Worm (Caenorhabditis elegans) whole organism, early embryonic: ENCODE results near the gene spi-1.

Source experiments
- ama-1 ChIP-seq: fragments of 150-350 bp; optimal IDR thresholded peaks from 2 replicates; lab custom pipeline; 2014
- flt-1 ChIP-seq: fragments of 200-800 bp; sonication (Bioruptor generic); IDR thresholded peaks from 2 replicates; pipeline ENCODE4 v1.3.6; 2022; ENCODE audit warnings: missing genetic modification characterization, missing compliant biosample characterization
- hmg-4 ChIP-seq: fragments of 200-800 bp; sonication (Bioruptor generic); optimal IDR thresholded peaks from 2 replicates; lab custom pipeline; 2018; ENCODE audit warnings: mild to moderate bottlenecking, missing genetic modification characterization, missing compliant biosample characterization

DNA sequence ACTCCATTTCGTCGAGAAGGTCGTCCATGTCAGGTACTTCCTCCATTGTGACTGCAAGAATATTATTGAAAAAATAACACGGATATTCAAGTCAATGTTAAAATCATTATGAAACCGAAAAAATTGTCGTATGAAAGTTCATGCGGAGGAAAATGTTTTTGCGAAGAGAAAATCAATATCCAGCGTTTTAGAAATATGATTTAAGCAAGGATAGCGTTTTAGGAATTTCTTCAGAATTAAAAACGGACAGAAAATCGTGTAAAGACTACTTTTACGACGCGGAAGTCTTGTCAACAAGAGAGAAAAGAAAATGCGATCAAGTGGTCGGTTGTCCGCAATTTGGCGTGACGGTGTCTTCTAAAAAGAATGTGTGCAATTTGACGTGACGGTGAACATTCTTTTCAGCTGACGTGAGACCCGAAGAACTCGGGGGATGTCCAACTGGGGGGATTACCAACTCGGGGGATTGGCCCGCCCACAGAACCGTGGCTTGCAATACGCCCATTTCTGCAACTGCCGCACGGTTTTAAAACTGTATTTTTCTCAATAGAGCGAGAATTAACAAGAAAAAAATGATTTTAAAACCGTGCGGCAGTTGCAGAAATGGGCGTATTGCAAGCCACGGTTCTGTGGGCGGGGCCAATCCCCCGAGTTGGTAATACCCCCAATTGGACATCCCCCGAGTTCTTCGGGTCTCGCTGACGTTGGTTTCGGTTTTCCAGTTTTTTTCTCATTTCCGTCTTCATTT lies 17.4 kb upstream of the spi-1 start, which contains the start of the genes aka-1 and ubc-6:
- no peak for TF ChIP-seq flt-1 (GFP tag; lab: Robert Waterston, UW)
- TF ChIP-seq hmg-4 (GFP tag; lab: Kevin White, UChicago) = no peak
- TF ChIP-seq ama-1 = no peak
